Fruit fly (Drosophila melanogaster): ENCODE results near the gene Nepl4.

Gene Nepl4

dm6 chr2L:6411953-6412352 lies 44.3 kb downstream of the Nepl4 start, which contains the start of gene CG13982:
Gene CG13982, plus strand, starts transcription at chr2L:6412315.
- TF ChIP-seq Eip78C (GFP tag) (no peak), svp (GFP tag) (peak; percentile 17)
